Worm (Caenorhabditis elegans): Measurements from ENCODE around the gene nhr-170.

DNA sequence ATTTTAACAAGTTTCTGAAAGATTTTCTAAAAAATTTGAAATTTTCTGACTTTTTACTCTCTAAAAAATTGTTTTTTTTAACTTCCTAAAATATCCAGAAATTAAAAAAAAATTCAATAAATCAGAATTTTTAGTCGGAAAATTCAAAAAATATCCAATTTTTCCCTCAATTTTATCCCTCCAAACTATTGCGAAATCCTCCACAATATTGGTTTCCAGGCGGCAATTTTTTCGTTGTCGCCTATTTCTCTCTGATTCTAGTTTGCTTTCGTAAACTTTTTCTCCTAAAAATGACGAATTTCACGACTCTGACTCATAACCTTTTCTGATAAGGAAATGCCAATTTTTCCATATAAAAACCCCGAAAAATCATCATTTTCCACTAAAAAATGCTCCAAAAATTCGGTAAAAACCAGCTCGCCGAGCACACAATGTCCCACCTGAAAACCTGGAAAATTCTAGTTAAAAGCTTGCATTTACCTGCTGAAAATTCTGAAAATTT is 13.2 kb downstream of the nhr-170 start, which contains the start of gene Y17D7B.2:
- TF ChIP-seq klf-2 (GFP tag; conservative IDR thresholded peaks at IDR 0.05) = no peak
- no peak for TF ChIP-seq tab-1 (GFP tag; IDR thresholded peaks at IDR 0.05)
- no peak for TF ChIP-seq flt-1 (GFP tag; IDR thresholded peaks at IDR 0.05)
- no peak for TF ChIP-seq ref-1 (GFP tag; conservative IDR thresholded peaks at IDR 0.05)
- no peak for TF ChIP-seq med-1 (GFP tag; optimal IDR thresholded peaks at IDR 0.05; ENCODE audit: insufficient read depth)
